Fruit fly (Drosophila melanogaster) whole organism, embryonic: ENCODE measurements around the gene Bfc.

Experiments used
- ATbp ChIP-seq: fragments of 200-800 bp; sonication (Bioruptor generic); optimal IDR thresholded peaks from 2 replicates; lab custom pipeline; 2017; ENCODE audit warnings: missing biosample characterization, mild to moderate bottlenecking, missing genetic modification characterization, missing genetic modification reagents
- Bgb ChIP-seq: fragments of 200-800 bp; sonication (Bioruptor generic); IDR thresholded peaks from 2 replicates; pipeline ENCODE4 v1.3.6; 2022; ENCODE audit warnings: missing biosample characterization, missing genetic modification characterization; ENCODE audit not compliant: partially characterized antibody
- BtbVII ChIP-seq: fragments of 200-800 bp; sonication (Bioruptor generic); optimal IDR thresholded peaks from 3 replicates; lab custom pipeline; 2017; ENCODE audit warnings: missing biosample characterization, mild to moderate bottlenecking, missing genetic modification characterization
- CG1024 ChIP-seq: fragments of 200-800 bp; sonication (Bioruptor generic); IDR thresholded peaks from 2 replicates; pipeline ENCODE4 v1.3.6; 2022; ENCODE audit warnings: missing biosample characterization, missing genetic modification characterization
- CG10462 ChIP-seq: fragments of 200-800 bp; sonication (Bioruptor generic); optimal IDR thresholded peaks from 2 replicates; lab custom pipeline; 2016; ENCODE audit warnings: missing biosample characterization, missing genetic modification characterization
- CG11456 ChIP-seq: fragments of 200-800 bp; sonication (Bioruptor generic); IDR thresholded peaks from 3 replicates; pipeline ENCODE4 v1.3.6; 2022; ENCODE audit warnings: missing biosample characterization, missing genetic modification characterization
- CG12299 ChIP-seq: fragments of 200-800 bp; sonication (Bioruptor generic); optimal IDR thresholded peaks from 2 replicates; lab custom pipeline; 2018; ENCODE audit warnings: missing biosample characterization, mild to moderate bottlenecking, missing genetic modification characterization
- CG14014 ChIP-seq: fragments of 200-800 bp; sonication (Bioruptor generic); IDR thresholded peaks from 2 replicates; pipeline ENCODE4 v1.3.6; 2022; ENCODE audit warnings: missing biosample characterization, missing genetic modification characterization
- CG14667 ChIP-seq: fragments of 200-800 bp; sonication (Bioruptor generic); IDR thresholded peaks from 2 replicates; pipeline ENCODE4 v1.3.6; 2022; ENCODE audit warnings: missing biosample characterization, missing genetic modification characterization
- CG1603 ChIP-seq: fragments of 200-800 bp; sonication (Bioruptor generic); optimal IDR thresholded peaks from 2 replicates; lab custom pipeline; 2019; ENCODE audit warnings: missing biosample characterization, mild to moderate bottlenecking, missing genetic modification characterization, moderate library complexity
- CG17186 ChIP-seq: fragments of 200-800 bp; sonication (Bioruptor generic); optimal IDR thresholded peaks from 3 replicates; lab custom pipeline; 2017; ENCODE audit warnings: missing biosample characterization, missing genetic modification reagents, missing genetic modification characterization
- CG17568 ChIP-seq: fragments of 200-800 bp; sonication (Bioruptor generic); optimal IDR thresholded peaks from 2 replicates; lab custom pipeline; 2018; ENCODE audit warnings: missing biosample characterization, mild to moderate bottlenecking, missing genetic modification characterization, moderate library complexity
- CG17829 ChIP-seq: fragments of 200-800 bp; optimal IDR thresholded peaks from 2 replicates; lab custom pipeline; 2019; ENCODE audit warnings: missing biosample characterization, mild to moderate bottlenecking, missing genetic modification characterization, moderate library complexity
- CG17912 ChIP-seq: fragments of 200-800 bp; sonication (Bioruptor generic); optimal IDR thresholded peaks from 2 replicates; lab custom pipeline; 2018; ENCODE audit warnings: missing biosample characterization, mild to moderate bottlenecking, missing genetic modification characterization
- CG2129 ChIP-seq: fragments of 200-800 bp; sonication (Bioruptor generic); IDR thresholded peaks from 2 replicates; pipeline ENCODE4 v1.3.6; 2022; ENCODE audit warnings: missing biosample characterization, missing genetic modification characterization; ENCODE audit not compliant: partially characterized antibody
- CG4854 ChIP-seq: fragments of 200-800 bp; sonication (Bioruptor generic); optimal IDR thresholded peaks from 2 replicates; lab custom pipeline; 2016; ENCODE audit warnings: missing biosample characterization, missing genetic modification characterization, inconsistent platforms
- CG5953 ChIP-seq: fragments of 200-800 bp; sonication (Bioruptor generic); IDR thresholded peaks from 2 replicates; pipeline ENCODE4 v1.3.6; 2022; ENCODE audit warnings: missing biosample characterization, missing genetic modification characterization
- CG6689 ChIP-seq: fragments of 200-800 bp; sonication (Bioruptor generic); IDR thresholded peaks from 2 replicates; pipeline ENCODE4 v1.3.6; 2022; ENCODE audit warnings: missing biosample characterization, missing genetic modification characterization
- CG7271 ChIP-seq: fragments of 200-800 bp; sonication (Bioruptor generic); optimal IDR thresholded peaks from 2 replicates; lab custom pipeline; 2018; ENCODE audit warnings: missing biosample characterization, mild to moderate bottlenecking, missing genetic modification characterization, moderate library complexity
- CG8924 ChIP-seq: fragments of 200-800 bp; optimal IDR thresholded peaks from 3 replicates; lab custom pipeline; 2019; ENCODE audit warnings: missing biosample characterization, mild to moderate bottlenecking, missing genetic modification characterization, moderate library complexity
- CTCF ChIP-seq: fragments of 200-800 bp; sonication (Bioruptor generic); optimal IDR thresholded peaks from 2 replicates; lab custom pipeline; 2017; ENCODE audit warnings: missing biosample characterization, mild to moderate bottlenecking, missing genetic modification characterization, moderate library complexity
- D ChIP-seq, 2 experiments: fragments of 200-800 bp in 1 of 2; fragments of >200 bp in 1 of 2; sonication (Bioruptor generic) in 1 of 2; optimal IDR thresholded peaks; 2 replicates in 1 of 2; 3 replicates in 1 of 2; lab custom pipeline; 2017; ENCODE audit warnings: mild to moderate bottlenecking in 1 of 2, missing biosample characterization in 1 of 2, missing genetic modification characterization in 1 of 2, missing genetic modification reagents in 1 of 2
- Dad ChIP-seq: fragments of 200-800 bp; sonication (Bioruptor generic); optimal IDR thresholded peaks from 3 replicates; lab custom pipeline; 2016; ENCODE audit warnings: missing biosample characterization, missing genetic modification characterization
- H15 ChIP-seq: fragments of 200-800 bp; sonication (Bioruptor generic); IDR thresholded peaks from 3 replicates; pipeline ENCODE4 v1.3.6; 2022; ENCODE audit warnings: missing biosample characterization, missing genetic modification characterization
- H2.0 ChIP-seq: fragments of 200-800 bp; sonication (Bioruptor generic); IDR thresholded peaks from 2 replicates; pipeline ENCODE4 v1.3.6; 2022; ENCODE audit warnings: missing biosample characterization, missing genetic modification characterization
- HLH54F ChIP-seq: fragments of 200-800 bp; sonication (Bioruptor generic); optimal IDR thresholded peaks from 3 replicates; lab custom pipeline; 2016; ENCODE audit warnings: missing biosample characterization, missing genetic modification characterization
- NFAT ChIP-seq: fragments of 200-800 bp; sonication (Bioruptor generic); IDR thresholded peaks from 2 replicates; pipeline ENCODE4 v1.3.6; 2022; ENCODE audit warnings: missing biosample characterization, missing genetic modification characterization
- Nf-YB ChIP-seq: fragments of 200-800 bp; sonication (Bioruptor generic); optimal IDR thresholded peaks from 3 replicates; lab custom pipeline; 2019; ENCODE audit warnings: missing biosample characterization, mild to moderate bottlenecking, missing genetic modification characterization, moderate library complexity
- PHDP ChIP-seq: fragments of 200-800 bp; sonication (Bioruptor generic); optimal IDR thresholded peaks from 3 replicates; lab custom pipeline; 2018; ENCODE audit warnings: missing biosample characterization, mild to moderate bottlenecking, missing genetic modification characterization, moderate library complexity
- Taf1 ChIP-seq: fragments of 200-800 bp; sonication (Bioruptor generic); IDR thresholded peaks from 2 replicates; pipeline ENCODE4 v1.3.6; 2022; ENCODE audit warnings: missing biosample characterization, missing genetic modification characterization
- aop ChIP-seq: fragments of 200-800 bp; sonication (Bioruptor generic); IDR thresholded peaks from 2 replicates; pipeline ENCODE4 v1.3.6; 2022; ENCODE audit warnings: missing biosample characterization, missing genetic modification characterization
- ase ChIP-seq: fragments of 200-800 bp; sonication (Bioruptor generic); IDR thresholded peaks from 3 replicates; pipeline ENCODE4 v1.3.6; 2022; ENCODE audit warnings: missing biosample characterization, missing genetic modification characterization
- bowl ChIP-seq: fragments of 200-800 bp; sonication (Bioruptor generic); IDR thresholded peaks from 2 replicates; pipeline ENCODE4 v1.3.6; 2022; ENCODE audit warnings: missing biosample characterization, missing genetic modification characterization
- dan ChIP-seq: fragments of 200-800 bp; sonication (Bioruptor generic); IDR thresholded peaks from 2 replicates; pipeline ENCODE4 v1.3.6; 2022; ENCODE audit warnings: missing biosample characterization, missing genetic modification characterization
- fd64A ChIP-seq: fragments of 200-800 bp; sonication (Bioruptor generic); optimal IDR thresholded peaks from 3 replicates; lab custom pipeline; 2018; ENCODE audit warnings: missing biosample characterization, mild to moderate bottlenecking, missing genetic modification characterization
- fru ChIP-seq: fragments of >200 bp; optimal IDR thresholded peaks from 2 replicates; lab custom pipeline; 2017
- gcm ChIP-seq: fragments of 200-800 bp; sonication (Bioruptor generic); optimal IDR thresholded peaks from 2 replicates; lab custom pipeline; 2019; ENCODE audit warnings: missing biosample characterization, mild to moderate bottlenecking, missing genetic modification characterization, moderate library complexity
- grn ChIP-seq: fragments of 200-800 bp; sonication (Bioruptor generic); optimal IDR thresholded peaks from 3 replicates; lab custom pipeline; 2017; ENCODE audit warnings: missing biosample characterization, missing genetic modification characterization
- nom ChIP-seq: fragments of 200-800 bp; sonication (Bioruptor generic); optimal IDR thresholded peaks from 2 replicates; lab custom pipeline; 2017; ENCODE audit warnings: missing biosample characterization, missing genetic modification characterization, mild to moderate bottlenecking, moderate library complexity, missing genetic modification reagents
- otp ChIP-seq: fragments of 200-800 bp; sonication (Bioruptor generic); IDR thresholded peaks from 3 replicates; pipeline ENCODE4, ENCODE4 v1.3.6; 2022; ENCODE audit warnings: missing biosample characterization, missing genetic modification characterization
- pb ChIP-seq: fragments of 200-800 bp; sonication (Bioruptor generic); optimal IDR thresholded peaks from 3 replicates; lab custom pipeline; 2016; ENCODE audit warnings: missing biosample characterization, missing genetic modification characterization
- psq ChIP-seq: fragments of 200-800 bp; sonication (Bioruptor generic); optimal IDR thresholded peaks from 2 replicates; lab custom pipeline; 2017; ENCODE audit warnings: missing biosample characterization, missing genetic modification characterization
- salm ChIP-seq: fragments of 200-800 bp; sonication (Bioruptor generic); optimal IDR thresholded peaks from 2 replicates; lab custom pipeline; 2018; ENCODE audit warnings: missing biosample characterization, mild to moderate bottlenecking, missing genetic modification characterization
- tin ChIP-seq: fragments of 200-800 bp; sonication (Bioruptor generic); optimal IDR thresholded peaks from 3 replicates; lab custom pipeline; 2016; ENCODE audit warnings: missing biosample characterization, missing genetic modification characterization
- tio ChIP-seq: fragments of 200-800 bp; sonication (Bioruptor generic); optimal IDR thresholded peaks from 2 replicates; lab custom pipeline; 2017; ENCODE audit warnings: missing biosample characterization, missing genetic modification characterization, inconsistent platforms
- trh ChIP-seq: fragments of 200-800 bp; sonication (Bioruptor generic); optimal IDR thresholded peaks from 2 replicates; lab custom pipeline; 2016; ENCODE audit warnings: missing biosample characterization, missing genetic modification characterization
- vvl ChIP-seq: fragments of 200-800 bp; sonication (Bioruptor generic); IDR thresholded peaks from 2 replicates; pipeline ENCODE4 v1.3.6; 2022; ENCODE audit warnings: missing biosample characterization, missing genetic modification characterization
- wdn ChIP-seq: fragments of 200-800 bp; sonication (Bioruptor generic); IDR thresholded peaks from 2 replicates; pipeline ENCODE4 v1.3.6; 2022; ENCODE audit warnings: missing biosample characterization, missing genetic modification characterization
- wek ChIP-seq: fragments of 200-800 bp; sonication (Bioruptor generic); optimal IDR thresholded peaks from 3 replicates; lab custom pipeline; 2018; ENCODE audit warnings: missing biosample characterization, mild to moderate bottlenecking, missing genetic modification characterization, moderate library complexity

Gene Bfc

dm6 chr3L:1204674-1205547 lies 45.6 kb upstream of the Bfc start, which contains the start of gene CG9119 (continued):
- TF ChIP-seq CG6689 (GFP tag; lab: Robert Waterston, UW) (peak; percentile 53), salm (tag; lab: Kevin White, UChicago) (no peak), HLH54F (GFP tag; lab: Kevin White, UChicago) (peak; percentile 64), dan (GFP tag; lab: Robert Waterston, UW) (no peak), Bgb (GFP tag; lab: Robert Waterston, UW) (no peak), CG8924 (tag; lab: Kevin White, UChicago) (peak; percentile 68), CG1603 (tag; lab: Kevin White, UChicago) (peak; percentile 59), CTCF (no peak), CG17912 (GFP tag; lab: Kevin White, UChicago) (no peak), trh (GFP tag; lab: Kevin White, UChicago) (no peak), CG14014 (peak; percentile 55; the same call in 1 of the 2 replicates), tin (GFP tag; lab: Kevin White, UChicago) (peak; percentile 13), wdn (GFP tag; lab: Robert Waterston, UW) (0 out of 2 replicates have a peak, but pooled peaks have one; percentile 47), Taf1 (GFP tag; lab: Robert Waterston, UW) (peak; percentile 32; the same call in 1 of the 2 replicates), CG14667 (GFP tag; lab: Robert Waterston, UW) (peak; percentile 47; the same call in 1 of the 2 replicates), CG1024 (GFP tag; lab: Robert Waterston, UW) (no peak), otp (GFP tag; lab: Robert Waterston, UW) (no peak), CG4854 (GFP tag; lab: Kevin White, UChicago) (no peak), D (optimal IDR thresholded peaks at IDR 0.05; lab: Kevin White, UChicago) (no peak), D (GFP tag; optimal IDR thresholded peaks at IDR 0.05; lab: Kevin White, UChicago) (peak; percentile 48), fru (lab: Kevin White, UChicago) (no peak), Dad (GFP tag; lab: Kevin White, UChicago) (peak; percentile 22), Nf-YB (GFP tag; lab: Kevin White, UChicago) (peak; percentile 10), CG11456 (GFP tag; lab: Robert Waterston, UW) (peak; percentile 65; the same call in 1 of the 3 replicates), pb (GFP tag; lab: Kevin White, UChicago) (peak; percentile 67), CG12299 (tag; lab: Kevin White, UChicago) (peak; percentile 29), nom (peak; percentile 11), H15 (0 out of 3 replicates have a peak, but pooled peaks have one; percentile 12), ase (GFP tag; lab: Robert Waterston, UW) (0 out of 3 replicates have a peak, but pooled peaks have one; percentile 11), tio (GFP tag; lab: Kevin White, UChicago) (peak; percentile 71), grn (GFP tag; lab: Kevin White, UChicago) (peak; percentile 58), CG7271 (tag; lab: Kevin White, UChicago) (no peak), gcm (GFP tag; lab: Kevin White, UChicago) (peak; percentile 41), CG17186 (no peak), CG2129 (GFP tag; lab: Robert Waterston, UW) (no peak), H2.0 (GFP tag; lab: Robert Waterston, UW) (no peak), fd64A (GFP tag; lab: Kevin White, UChicago) (peak; percentile 45), vvl (peak; percentile 77), bowl (GFP tag; lab: Robert Waterston, UW) (no peak), PHDP (tag; lab: Kevin White, UChicago) (peak; percentile 57), wek (GFP tag; lab: Kevin White, UChicago) (peak; percentile 7), CG17829 (peak; percentile 52), psq (GFP tag; lab: Kevin White, UChicago) (no peak), CG17568 (GFP tag; lab: Kevin White, UChicago) (no peak), CG10462 (GFP tag; lab: Kevin White, UChicago) (no peak), CG5953 (GFP tag; lab: Robert Waterston, UW) (no peak), aop (GFP tag; lab: Robert Waterston, UW) (no peak), ATbp (GFP tag; lab: Kevin White, UChicago) (peak; percentile 35), BtbVII (GFP tag; lab: Kevin White, UChicago) (peak; percentile 39), NFAT (GFP tag; lab: Robert Waterston, UW) (no peak)
